Worm (Caenorhabditis elegans): ENCODE data around the gene acl-12.

Gene acl-12

ce11 chrX:7440102-7440501 is 2.3 kb downstream of the acl-12 start:
- no peak for TF ChIP-seq C08G9.2 (tag; optimal IDR thresholded peaks at IDR 0.05)
- no peak for TF ChIP-seq unc-3 (GFP tag; conservative IDR thresholded peaks at IDR 0.05)
- TF ChIP-seq unc-3 (tag; optimal IDR thresholded peaks at IDR 0.05): no peak
- TF ChIP-seq pag-3 (tag; optimal IDR thresholded peaks at IDR 0.05; ENCODE audit: borderline replicate concordance): no peak
- TF ChIP-seq pha-2 (tag; optimal IDR thresholded peaks at IDR 0.05): no peak
- TF ChIP-seq F13H6.1 (tag; optimal IDR thresholded peaks at IDR 0.05): no peak
- no peak for TF ChIP-seq unc-42 (tag; optimal IDR thresholded peaks at IDR 0.05)
- TF ChIP-seq fax-1 (tag; optimal IDR thresholded peaks at IDR 0.05): no peak
- no peak for TF ChIP-seq ceh-24 (tag; optimal IDR thresholded peaks at IDR 0.05)
- no peak for TF ChIP-seq ttx-3 (tag; optimal IDR thresholded peaks at IDR 0.05)
- TF ChIP-seq ztf-16 (tag; optimal IDR thresholded peaks at IDR 0.05): no peak

ce11 chrX:7437949-7438348 is 4.4 kb downstream of the acl-12 start, which contains the start of gene C01C10.2:
TSS of gene C01C10.2 (minus strand) at chrX:7438118.
- TF ChIP-seq dmd-4 (tag; optimal IDR thresholded peaks at IDR 0.05; ENCODE audit: borderline replicate concordance) (no peak), ceh-22 (tag; optimal IDR thresholded peaks at IDR 0.05) (no peak), tbx-2 (tag; optimal IDR thresholded peaks at IDR 0.05) (no peak), C08G9.2 (tag; optimal IDR thresholded peaks at IDR 0.05) (no peak)

- TF ChIP-seq npax-4 (tag; optimal IDR thresholded peaks at IDR 0.05): no peak
Measured at ce11 chrX:7436912-7437311, 5.5 kb downstream of the acl-12 start.

ce11 chrX:7433269-7433668 is 9.1 kb downstream of the acl-12 start, which contains the start of gene clc-5:
TSS of gene clc-5 (plus strand) at chrX:7433569.
- TF ChIP-seq pqm-1 (tag; optimal IDR thresholded peaks at IDR 0.05): no peak
- no peak for TF ChIP-seq elt-2 (tag; optimal IDR thresholded peaks at IDR 0.05)
- no peak for TF ChIP-seq pat-9 (tag; optimal IDR thresholded peaks at IDR 0.05)
- no peak for TF ChIP-seq npax-4 (tag; optimal IDR thresholded peaks at IDR 0.05)
- no peak for TF ChIP-seq hlh-8 (tag; optimal IDR thresholded peaks at IDR 0.05)

- TF ChIP-seq ceh-6 (GFP tag; optimal IDR thresholded peaks at IDR 0.05): no peak
- TF ChIP-seq ceh-30 (tag; optimal IDR thresholded peaks at IDR 0.05): no peak
- no peak for TF ChIP-seq odd-2 (tag; optimal IDR thresholded peaks at IDR 0.05)
- no peak for TF ChIP-seq fkh-6 (tag; optimal IDR thresholded peaks at IDR 0.05)
- TF ChIP-seq ama-1 (optimal IDR thresholded peaks at IDR 0.05): no peak
- TF ChIP-seq sox-2 (GFP tag; IDR thresholded peaks at IDR 0.05): no peak
- TF ChIP-seq elt-2 (tag; optimal IDR thresholded peaks at IDR 0.05): no peak
- TF ChIP-seq madf-2 (tag; optimal IDR thresholded peaks at IDR 0.05): no peak
Measured at ce11 chrX:7431165-7431564, 11.2 kb downstream of the acl-12 start, which contains the start of gene clc-2. TSS of gene clc-2 (plus strand) at chrX:7431465.

ce11 chrX:7430483-7430882 is 11.9 kb downstream of the acl-12 start:
- TF ChIP-seq hlh-6 (tag; optimal IDR thresholded peaks at IDR 0.05) (no peak), tbx-7 (tag; optimal IDR thresholded peaks at IDR 0.05) (no peak), elt-2 (tag; optimal IDR thresholded peaks at IDR 0.05) (no peak), unc-3 (GFP tag; conservative IDR thresholded peaks at IDR 0.05) (no peak), unc-3 (tag; optimal IDR thresholded peaks at IDR 0.05) (no peak), pros-1 (tag; optimal IDR thresholded peaks at IDR 0.05) (no peak), ceh-30 (tag; optimal IDR thresholded peaks at IDR 0.05) (no peak), sox-2 (GFP tag; IDR thresholded peaks at IDR 0.05) (no peak), syd-9 (tag; optimal IDR thresholded peaks at IDR 0.05) (no peak), elt-4 (tag; optimal IDR thresholded peaks at IDR 0.05) (no peak), zip-5 (tag; optimal IDR thresholded peaks at IDR 0.05) (no peak), pag-3 (tag; optimal IDR thresholded peaks at IDR 0.05; ENCODE audit: borderline replicate concordance) (no peak), rnt-1 (tag; optimal IDR thresholded peaks at IDR 0.05) (no peak), mec-3 (tag; optimal IDR thresholded peaks at IDR 0.05; ENCODE audit: borderline replicate concordance) (no peak), sox-4 (tag; optimal IDR thresholded peaks at IDR 0.05) (no peak), gmeb-2 (tag; optimal IDR thresholded peaks at IDR 0.05) (no peak), K09A11.1 (tag; optimal IDR thresholded peaks at IDR 0.05; ENCODE audit: insufficient read depth) (no peak), pat-9 (tag; optimal IDR thresholded peaks at IDR 0.05) (no peak), npax-4 (tag; optimal IDR thresholded peaks at IDR 0.05) (no peak), ceh-18 (tag; optimal IDR thresholded peaks at IDR 0.05) (no peak), hlh-15 (tag; optimal IDR thresholded peaks at IDR 0.05) (no peak)
